Worm (Caenorhabditis elegans): ENCODE results near the gene ccdc-149.

ccdc-149 gene

DNA sequence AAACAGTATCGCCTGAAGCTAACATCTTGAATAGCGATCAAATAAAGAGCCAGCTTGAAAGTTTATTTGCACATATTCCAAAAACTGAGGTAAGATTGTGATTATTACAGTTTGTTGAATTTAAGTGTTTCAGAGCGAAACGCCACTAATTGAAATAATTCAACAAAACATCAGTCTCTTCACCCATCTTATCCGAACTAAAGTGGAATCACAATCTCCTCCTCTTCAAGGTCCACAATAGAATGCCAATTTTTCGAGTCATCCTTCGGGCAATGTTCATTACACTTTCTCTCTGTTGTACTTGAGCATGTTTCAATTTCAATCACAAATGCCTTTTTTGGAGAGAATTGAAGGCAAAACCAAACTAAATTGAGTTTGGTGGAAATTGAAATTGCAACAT, 27.2 kb downstream of the ccdc-149 start:
- TF ChIP-seq madf-2 (tag; optimal IDR thresholded peaks at IDR 0.05) (no peak), lin-11 (tag; optimal IDR thresholded peaks at IDR 0.05) (no peak), ceh-31 (tag; optimal IDR thresholded peaks at IDR 0.05) (no peak), hlh-13 (GFP tag; optimal IDR thresholded peaks at IDR 0.05) (no peak), fax-1 (tag; optimal IDR thresholded peaks at IDR 0.05) (no peak), nhr-11 (tag; optimal IDR thresholded peaks at IDR 0.05) (no peak), hlh-8 (tag; optimal IDR thresholded peaks at IDR 0.05) (no peak), ztf-16 (tag; optimal IDR thresholded peaks at IDR 0.05) (no peak), fkh-6 (tag; optimal IDR thresholded peaks at IDR 0.05) (no peak), unc-55 (GFP tag; optimal IDR thresholded peaks at IDR 0.05) (no peak), zip-5 (tag; optimal IDR thresholded peaks at IDR 0.05) (no peak), ceh-18 (tag; optimal IDR thresholded peaks at IDR 0.05) (no peak), ceh-34 (tag; optimal IDR thresholded peaks at IDR 0.05) (no peak), ceh-14 (tag; optimal IDR thresholded peaks at IDR 0.05) (no peak)

DNA sequence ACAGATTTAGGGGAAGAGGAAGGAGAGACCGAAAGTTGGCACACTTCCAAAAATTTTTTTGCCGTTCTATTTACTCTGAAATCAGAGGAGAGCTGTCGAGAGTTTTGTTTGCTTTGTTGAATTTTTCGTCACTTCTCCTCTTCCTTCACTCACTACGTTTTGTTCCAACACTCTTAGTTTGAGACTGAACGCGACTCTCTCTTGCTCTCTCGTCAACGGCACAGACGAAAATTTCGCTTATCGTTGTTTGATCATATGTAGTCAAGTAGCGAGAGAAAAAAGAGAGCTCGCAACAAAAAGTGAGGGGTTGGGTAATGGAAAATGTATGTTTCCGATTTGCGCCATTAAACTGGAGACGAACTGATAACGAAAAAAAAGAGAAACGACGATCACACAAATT, 28.6 kb downstream of the ccdc-149 start:
- TF ChIP-seq ceh-19 (GFP tag; optimal IDR thresholded peaks at IDR 0.05) (no peak), madf-2 (tag; optimal IDR thresholded peaks at IDR 0.05) (no peak), ets-4 (tag; optimal IDR thresholded peaks at IDR 0.05) (no peak), elt-2 (tag; optimal IDR thresholded peaks at IDR 0.05) (peak; percentile 37), K02D7.2 (tag; optimal IDR thresholded peaks at IDR 0.05) (no peak)

DNA sequence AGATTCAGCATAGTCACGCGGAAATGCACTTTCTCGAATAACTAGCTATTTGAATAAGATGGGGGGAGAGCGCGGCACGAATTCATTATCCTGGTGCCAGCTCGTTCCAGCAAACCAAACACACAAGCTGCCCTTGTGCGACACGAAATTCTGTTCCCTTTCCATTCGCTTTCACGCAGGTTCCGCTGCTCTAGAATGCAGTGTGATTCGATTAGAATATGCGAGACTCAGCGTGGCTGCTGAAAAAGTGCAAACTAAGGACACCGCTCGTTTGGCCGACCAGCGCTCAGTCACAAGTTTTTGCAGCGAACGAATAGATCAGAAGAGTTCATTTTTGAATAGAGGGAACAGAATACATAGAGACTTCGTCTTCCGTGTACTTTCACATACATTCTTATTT, 29.1 kb downstream of the ccdc-149 start:
- TF ChIP-seq ceh-48 (tag; optimal IDR thresholded peaks at IDR 0.05): no peak
- no peak for TF ChIP-seq hlh-8 (tag; optimal IDR thresholded peaks at IDR 0.05)
- TF ChIP-seq pqm-1 (tag; optimal IDR thresholded peaks at IDR 0.05): no peak
- no peak for TF ChIP-seq ceh-31 (tag; optimal IDR thresholded peaks at IDR 0.05)
- no peak for TF ChIP-seq hlh-15 (tag; optimal IDR thresholded peaks at IDR 0.05)
- TF ChIP-seq pha-4 (tag; optimal IDR thresholded peaks at IDR 0.05): no peak
- no peak for TF ChIP-seq ttx-3 (tag; optimal IDR thresholded peaks at IDR 0.05)
- no peak for TF ChIP-seq ref-2 (tag; optimal IDR thresholded peaks at IDR 0.05)
- TF ChIP-seq unc-42 (tag; optimal IDR thresholded peaks at IDR 0.05): no peak
- TF ChIP-seq ceh-2 (tag; optimal IDR thresholded peaks at IDR 0.05): no peak
- TF ChIP-seq ceh-19 (GFP tag; optimal IDR thresholded peaks at IDR 0.05): no peak
- no peak for TF ChIP-seq hlh-13 (GFP tag; optimal IDR thresholded peaks at IDR 0.05)
- TF ChIP-seq pros-1 (tag; optimal IDR thresholded peaks at IDR 0.05): no peak
- no peak for TF ChIP-seq sdc-2 (tag; optimal IDR thresholded peaks at IDR 0.05)
- no peak for TF ChIP-seq ceh-14 (tag; optimal IDR thresholded peaks at IDR 0.05)
- TF ChIP-seq hlh-6 (tag; optimal IDR thresholded peaks at IDR 0.05): no peak
- TF ChIP-seq nhr-232 (tag; optimal IDR thresholded peaks at IDR 0.05): no peak
- no peak for TF ChIP-seq rnt-1 (tag; optimal IDR thresholded peaks at IDR 0.05)
- TF ChIP-seq C38D4.7 (GFP tag; optimal IDR thresholded peaks at IDR 0.05): no peak

DNA sequence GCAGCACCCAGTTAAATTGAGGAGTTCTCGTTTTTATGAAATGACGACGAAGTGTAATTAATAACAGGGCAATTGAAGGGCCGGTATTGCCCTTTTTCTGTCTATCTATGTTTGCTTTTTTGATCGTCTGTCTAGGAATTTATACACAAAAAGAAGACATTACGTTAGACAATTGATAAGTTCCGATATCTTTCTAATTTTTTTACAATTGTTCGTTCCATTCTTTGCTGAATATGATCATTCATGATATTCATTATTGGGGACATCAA, 29.5 kb downstream of the ccdc-149 start:
- TF ChIP-seq Y22D7AL.16 (tag; optimal IDR thresholded peaks at IDR 0.05): no peak
- TF ChIP-seq K02D7.2 (tag; optimal IDR thresholded peaks at IDR 0.05): no peak
- TF ChIP-seq sox-2 (GFP tag; IDR thresholded peaks at IDR 0.05): no peak
- no peak for TF ChIP-seq ahr-1 (tag; optimal IDR thresholded peaks at IDR 0.05)
- TF ChIP-seq fkh-6 (tag; optimal IDR thresholded peaks at IDR 0.05): no peak
- TF ChIP-seq nhr-232 (tag; optimal IDR thresholded peaks at IDR 0.05): no peak
- TF ChIP-seq ceh-30 (tag; optimal IDR thresholded peaks at IDR 0.05): no peak
- TF ChIP-seq ceh-31 (tag; optimal IDR thresholded peaks at IDR 0.05): no peak
- TF ChIP-seq fkh-10 (GFP tag; optimal IDR thresholded peaks at IDR 0.05): no peak
- no peak for TF ChIP-seq unc-55 (GFP tag; optimal IDR thresholded peaks at IDR 0.05)
- no peak for TF ChIP-seq ceh-45 (GFP tag; IDR thresholded peaks at IDR 0.05)
- no peak for TF ChIP-seq npax-4 (tag; optimal IDR thresholded peaks at IDR 0.05)
- TF ChIP-seq ets-4 (tag; optimal IDR thresholded peaks at IDR 0.05): no peak
- TF ChIP-seq pag-3 (tag; optimal IDR thresholded peaks at IDR 0.05; ENCODE audit: borderline replicate concordance): no peak

All from whole organism, late embryonic.